Worm (Caenorhabditis elegans) whole organism, young adult: ENCODE data around the gene F32H5.4.

Source experiments
- T26A5.8 ChIP-seq: sonication (generic microtip); optimal IDR thresholded peaks from 2 replicates; lab custom pipeline; 2016; ENCODE audit warnings: missing genetic modification characterization, missing compliant biosample characterization
- Y67H2A.10 ChIP-seq: fragments of 200-800 bp; sonication (Bioruptor generic); conservative IDR thresholded peaks from 2 replicates; pipeline ENCODE4 v1.3.6; 2022; ENCODE audit warnings: missing genetic modification reagents, missing genetic modification characterization, missing compliant biosample characterization
- ceh-100 ChIP-seq: fragments of 200-800 bp; sonication (Bioruptor generic); IDR thresholded peaks from 2 replicates; pipeline ENCODE4 v1.3.6; 2022; ENCODE audit warnings: missing genetic modification reagents, missing genetic modification characterization, missing compliant biosample characterization
- dox-1 ChIP-seq: fragments of 200-800 bp; sonication (Bioruptor generic); IDR thresholded peaks from 2 replicates; pipeline ENCODE4 v1.3.6; 2022; ENCODE audit warnings: missing genetic modification reagents, missing genetic modification characterization, missing compliant biosample characterization
- hmg-20 ChIP-seq: fragments of 200-800 bp; sonication (Bioruptor generic); IDR thresholded peaks from 2 replicates; pipeline ENCODE4 v1.3.6; 2022; ENCODE audit warnings: missing genetic modification reagents, missing genetic modification characterization, missing compliant biosample characterization
- lin-40 ChIP-seq: sonication (generic microtip); optimal IDR thresholded peaks from 2 replicates; lab custom pipeline; 2016; ENCODE audit warnings: missing genetic modification characterization, mild to moderate bottlenecking, missing compliant biosample characterization, missing genotype, missing genetic modification reagents
- mes-4 ChIP-seq: sonication (generic microtip); optimal IDR thresholded peaks from 2 replicates; lab custom pipeline; 2016; ENCODE audit warnings: missing genotype, missing genetic modification characterization, missing compliant biosample characterization
- sea-2 ChIP-seq: fragments of 200-800 bp; sonication (Bioruptor generic); IDR thresholded peaks from 2 replicates; pipeline ENCODE4 v1.3.6; 2022; ENCODE audit warnings: missing genetic modification characterization, missing compliant biosample characterization
- snpc-4 ChIP-seq, 5 experiments: fragments of 150-350 bp in 1 of 5; sonication (generic microtip) in 4 of 5; optimal IDR thresholded peaks; 2 replicates each; lab custom pipeline; 2014 to 2018; ENCODE audit warnings: missing genetic modification characterization in 5 of 5, missing biosample characterization in 3 of 5, antibody characterized with exemption in 2 of 5, mild to moderate bottlenecking in 2 of 5, missing compliant biosample characterization in 2 of 5, missing genotype in 2 of 5, moderate library complexity in 2 of 5, missing genetic modification reagents in 1 of 5

DNA sequence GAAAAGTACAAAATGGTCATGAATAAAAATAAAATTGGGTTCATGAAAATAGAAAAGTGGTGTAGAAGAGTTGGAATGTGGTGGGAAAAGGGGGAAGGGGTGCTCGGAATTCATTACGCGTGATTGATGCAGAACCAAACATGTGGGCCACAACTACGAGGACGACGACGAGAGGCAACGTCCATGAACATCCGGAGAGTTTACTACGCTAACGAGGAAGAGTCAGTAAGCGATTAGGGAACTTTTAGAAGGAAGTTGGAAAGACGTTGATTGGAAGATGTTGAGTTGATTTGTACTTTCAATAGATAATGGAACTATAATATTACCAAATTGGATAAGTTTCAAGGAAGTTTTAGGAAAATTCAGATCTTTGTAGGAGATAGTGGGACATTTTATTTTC is 41.3 kb downstream of the F32H5.4 start:
- TF ChIP-seq snpc-4 (GFP tag; optimal IDR thresholded peaks at IDR 0.05; lab: Kevin White, UChicago), result no peak
- TF ChIP-seq snpc-4 (tag; optimal IDR thresholded peaks at IDR 0.05; lab: Kevin White, UChicago), result no peak
- TF ChIP-seq dox-1 (GFP tag; lab: Robert Waterston, UW), result no peak
- TF ChIP-seq lin-40, result no peak
- no peak for TF ChIP-seq ceh-100 (GFP tag; lab: Robert Waterston, UW)
- no peak for TF ChIP-seq sea-2 (GFP tag; lab: Robert Waterston, UW)
- TF ChIP-seq T26A5.8, result no peak
- TF ChIP-seq mes-4, result no peak
- no peak for TF ChIP-seq hmg-20 (GFP tag; lab: Robert Waterston, UW)
- TF ChIP-seq Y67H2A.10 (GFP tag; lab: Robert Waterston, UW), result no peak
